Fruit fly (Drosophila melanogaster): Measurements from ENCODE around the gene ERR.

DNA sequence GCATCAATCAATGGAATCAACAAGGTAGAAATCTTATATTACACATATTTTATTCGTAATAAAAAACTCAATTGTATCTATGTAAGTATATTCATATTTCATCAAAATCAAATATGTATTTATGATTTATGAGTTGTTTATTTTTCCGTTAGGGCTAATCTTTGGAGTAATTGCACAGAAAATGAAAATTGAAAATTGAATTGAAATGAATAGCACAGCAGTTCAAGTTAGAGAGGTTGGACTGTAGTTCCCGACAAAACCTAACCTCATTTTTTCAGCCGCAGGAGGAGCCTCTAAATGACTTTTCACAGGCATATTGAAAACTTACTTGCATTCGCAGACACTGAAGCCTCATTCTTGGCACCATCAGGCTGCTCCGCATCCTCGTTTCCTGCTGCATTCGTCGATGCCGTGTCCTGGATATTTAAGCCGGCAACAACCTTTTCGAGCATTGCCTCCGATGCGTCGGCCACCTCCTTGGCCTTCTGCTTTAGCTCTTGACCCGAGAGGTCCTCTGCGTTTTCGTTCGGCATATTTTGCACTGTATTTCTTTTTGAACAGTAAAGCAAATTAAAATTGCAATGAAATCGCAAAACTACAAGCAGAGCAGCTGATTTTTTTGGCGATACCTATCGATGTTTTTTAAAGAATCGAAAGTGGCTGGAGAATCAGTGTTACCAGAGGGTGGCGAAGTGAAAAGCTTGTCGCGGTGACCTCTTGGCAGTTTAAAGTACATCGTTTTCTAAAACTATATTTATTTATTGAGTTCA is 8.5 kb downstream of the ERR start, which contains the start of gene Nmt:
- TF ChIP-seq EcR (GFP tag; optimal IDR thresholded peaks at IDR 0.05), result no peak
- no peak for TF ChIP-seq usp (GFP tag; optimal IDR thresholded peaks at IDR 0.05)

Measured in whole organism.